Fruit fly (Drosophila melanogaster): ENCODE data around the gene Ccdc85.

The Ccdc85 gene

dm6 chr2L:3041918-3042615 is 43.0 kb downstream of the Ccdc85 start, which contains the start of gene CG17261 (continued):
- TF ChIP-seq CG2678 (tag; optimal IDR thresholded peaks at IDR 0.05): peak; percentile 56
- TF ChIP-seq Med (GFP tag): peak; percentile 91
- TF ChIP-seq CG10209 (GFP tag; optimal IDR thresholded peaks at IDR 0.05): peak; percentile 12
- no peak for TF ChIP-seq CG2199 (GFP tag; IDR thresholded peaks at IDR 0.05)
- TF ChIP-seq CG18011 (GFP tag; optimal IDR thresholded peaks at IDR 0.05): peak; percentile 31
- no peak for TF ChIP-seq CG8290 (GFP tag; optimal IDR thresholded peaks at IDR 0.05)
- peak in 1 of 2 experiments; percentile 70 for TF ChIP-seq CG8290 (tag; optimal IDR thresholded peaks at IDR 0.05)
- peak; percentile 37 for TF ChIP-seq CG7556 (GFP tag; optimal IDR thresholded peaks at IDR 0.05)
- TF ChIP-seq caup (GFP tag; optimal IDR thresholded peaks at IDR 0.05; ENCODE audit: severe bottlenecking): peak; percentile 69
- peak; percentile 76; the same call in 3 of the 4 replicates for TF ChIP-seq chinmo (GFP tag; IDR thresholded peaks at IDR 0.05; ENCODE audit: partially characterized antibody)
- TF ChIP-seq CG8924 (tag; optimal IDR thresholded peaks at IDR 0.05): peak; percentile 50
- peak; percentile 15 for TF ChIP-seq HHEX (GFP tag; optimal IDR thresholded peaks at IDR 0.05)
- TF ChIP-seq mam (GFP tag; optimal IDR thresholded peaks at IDR 0.05): peak; percentile 59
- TF ChIP-seq kay (GFP tag; optimal IDR thresholded peaks at IDR 0.05): peak; percentile 22
- TF ChIP-seq CG17361 (GFP tag; IDR thresholded peaks at IDR 0.05): 0 out of 3 replicates have a peak, but pooled peaks have one; percentile 8
- TF ChIP-seq CG9817 (tag; optimal IDR thresholded peaks at IDR 0.05): peak; percentile 33
- peak; percentile 33 for TF ChIP-seq az2 (GFP tag; optimal IDR thresholded peaks at IDR 0.05)
- TF ChIP-seq dysf (GFP tag; IDR thresholded peaks at IDR 0.05): peak; percentile 57; the same call in 2 of the 3 replicates
- TF ChIP-seq pan (optimal IDR thresholded peaks at IDR 0.05): no peak
- peak in 1 of 2 experiments; percentile 31 for TF ChIP-seq pan (GFP tag; optimal IDR thresholded peaks at IDR 0.05 in 1 of 2, IDR thresholded peaks at IDR 0.05 in 1 of 2)
- TF ChIP-seq Hsf (GFP tag; optimal IDR thresholded peaks at IDR 0.05): peak; percentile 6
- no peak for TF ChIP-seq Dip2 (GFP tag; IDR thresholded peaks at IDR 0.05)
- peak; percentile 93 for TF ChIP-seq sug (tag; optimal IDR thresholded peaks at IDR 0.05)
- TF ChIP-seq CG17568 (GFP tag; optimal IDR thresholded peaks at IDR 0.05): peak; percentile 4
- peak; percentile 34 for TF ChIP-seq zfh2 (GFP tag; optimal IDR thresholded peaks at IDR 0.05)
- TF ChIP-seq ara (GFP tag; IDR thresholded peaks at IDR 0.05): peak; percentile 27; the same call in 1 of the 2 replicates
- 0 out of 3 replicates have a peak, but pooled peaks have one; percentile 47 for TF ChIP-seq vnd (GFP tag; IDR thresholded peaks at IDR 0.05; ENCODE audit: partially characterized antibody)
- TF ChIP-seq Deaf1 (tag; optimal IDR thresholded peaks at IDR 0.05): peak; percentile 70
- 0 out of 3 replicates have a peak, but pooled peaks have one; percentile 33 for TF ChIP-seq otp (GFP tag; IDR thresholded peaks at IDR 0.05)
- TF ChIP-seq CG6175 (GFP tag; IDR thresholded peaks at IDR 0.05): 0 out of 3 replicates have a peak, but pooled peaks have one; percentile 50
- TF ChIP-seq CG7745 (tag; optimal IDR thresholded peaks at IDR 0.05): no peak
- TF ChIP-seq PHDP (tag; optimal IDR thresholded peaks at IDR 0.05): peak; percentile 31
- peak; percentile 5 for TF ChIP-seq tx (GFP tag; optimal IDR thresholded peaks at IDR 0.05)
- peak; percentile 73 for TF ChIP-seq Vsx1 (GFP tag; optimal IDR thresholded peaks at IDR 0.05)
- no peak for TF ChIP-seq CG42726 (GFP tag; IDR thresholded peaks at IDR 0.05; ENCODE audit: partially characterized antibody)
- no peak for TF ChIP-seq sr (GFP tag; IDR thresholded peaks at IDR 0.05)
- TF ChIP-seq CG9932 (GFP tag; IDR thresholded peaks at IDR 0.05): peak; percentile 63
- peak; percentile 54 for TF ChIP-seq Antp (GFP tag; optimal IDR thresholded peaks at IDR 0.05)
- TF ChIP-seq gro (GFP tag; optimal IDR thresholded peaks at IDR 0.05): peak; percentile 90
- peak; percentile 51 for TF ChIP-seq CG1603 (tag; optimal IDR thresholded peaks at IDR 0.05)
- TF ChIP-seq CG12155 (GFP tag; optimal IDR thresholded peaks at IDR 0.05): peak; percentile 27
- peak; percentile 31 to 35 for TF ChIP-seq dpn (GFP tag; optimal IDR thresholded peaks at IDR 0.05)
- TF ChIP-seq Hmr (GFP tag; optimal IDR thresholded peaks at IDR 0.05): peak; percentile 70
- peak; percentile 4 for TF ChIP-seq HmgD (GFP tag; optimal IDR thresholded peaks at IDR 0.05)
- TF ChIP-seq pho (GFP tag; optimal IDR thresholded peaks at IDR 0.05): peak; percentile 61
- TF ChIP-seq NFAT (GFP tag; IDR thresholded peaks at IDR 0.05): peak; percentile 55; the same call in 1 of the 2 replicates
- TF ChIP-seq CG7839 (tag; optimal IDR thresholded peaks at IDR 0.05): peak; percentile 39
- TF ChIP-seq bab2 (GFP tag; optimal IDR thresholded peaks at IDR 0.05): peak; percentile 28
- TF ChIP-seq mirr (GFP tag; optimal IDR thresholded peaks at IDR 0.05): peak; percentile 58

All from whole organism, embryonic.